Fruit fly (Drosophila melanogaster) whole organism, embryonic: ENCODE results near the gene Cyp303a1.
A peak's percentile ranks its signal among the peaks of the same experiment; 100 is the strongest.

Source experiments
- CG10321 ChIP-seq: fragments of 200-800 bp; sonication (Bioruptor generic); IDR thresholded peaks from 2 replicates; pipeline ENCODE4 v1.3.6; 2022; ENCODE audit warnings: missing biosample characterization, missing genetic modification characterization
- CG11504 ChIP-seq: fragments of 200-800 bp; sonication (Bioruptor generic); optimal IDR thresholded peaks from 3 replicates; lab custom pipeline; 2019; ENCODE audit warnings: missing biosample characterization, mild to moderate bottlenecking, missing genetic modification characterization, moderate library complexity
- CG12219 ChIP-seq: fragments of 200-800 bp; sonication (Bioruptor generic); optimal IDR thresholded peaks from 3 replicates; lab custom pipeline; 2018; ENCODE audit warnings: missing biosample characterization, mild to moderate bottlenecking, missing genetic modification characterization
- CG13123 ChIP-seq: fragments of 200-800 bp; sonication (Bioruptor generic); optimal IDR thresholded peaks from 2 replicates; lab custom pipeline; 2016; ENCODE audit warnings: missing biosample characterization, missing genetic modification characterization
- CG13894 ChIP-seq: fragments of 200-800 bp; sonication (Bioruptor generic); optimal IDR thresholded peaks from 3 replicates; lab custom pipeline; 2018; ENCODE audit warnings: missing biosample characterization, mild to moderate bottlenecking, missing genetic modification characterization, moderate library complexity
- CG15073 ChIP-seq: fragments of 200-800 bp; sonication (Bioruptor generic); optimal IDR thresholded peaks from 2 replicates; lab custom pipeline; 2016; ENCODE audit warnings: missing biosample characterization, missing genetic modification characterization
- CG1529 ChIP-seq: fragments of 200-800 bp; sonication (Bioruptor generic); optimal IDR thresholded peaks from 3 replicates; lab custom pipeline; 2018; ENCODE audit warnings: missing biosample characterization, missing genetic modification characterization
- CG15479 ChIP-seq: fragments of 200-800 bp; sonication (Bioruptor generic); optimal IDR thresholded peaks from 3 replicates; lab custom pipeline; 2019; ENCODE audit warnings: missing biosample characterization, mild to moderate bottlenecking, missing genetic modification characterization, moderate library complexity
- CG1602 ChIP-seq: fragments of 200-800 bp; sonication (Bioruptor generic); optimal IDR thresholded peaks from 3 replicates; lab custom pipeline; 2016; ENCODE audit warnings: missing biosample characterization, missing genetic modification characterization
- CG16779 ChIP-seq: fragments of 200-800 bp; sonication (Bioruptor generic); IDR thresholded peaks from 2 replicates; pipeline ENCODE4 v1.3.6; 2022; ENCODE audit warnings: missing biosample characterization, missing genetic modification characterization
- CG17385 ChIP-seq: fragments of 200-800 bp; sonication (Bioruptor generic); optimal IDR thresholded peaks from 3 replicates; lab custom pipeline; 2018; ENCODE audit warnings: missing biosample characterization, mild to moderate bottlenecking, missing genetic modification characterization
- CG18011 ChIP-seq: fragments of 200-800 bp; sonication (Bioruptor generic); optimal IDR thresholded peaks from 2 replicates; lab custom pipeline; 2017; ENCODE audit warnings: missing biosample characterization, missing genetic modification characterization, mild to moderate bottlenecking, moderate library complexity, missing genotype
- CG1832 ChIP-seq: fragments of 200-800 bp; sonication (Bioruptor generic); optimal IDR thresholded peaks from 2 replicates; lab custom pipeline; 2017; ENCODE audit warnings: missing biosample characterization, mild to moderate bottlenecking, missing genetic modification characterization, inconsistent platforms
- CG2199 ChIP-seq: fragments of 200-800 bp; sonication (Bioruptor generic); IDR thresholded peaks from 3 replicates; pipeline ENCODE4 v1.3.6; 2022; ENCODE audit warnings: missing biosample characterization, missing genetic modification characterization
- CG30020 ChIP-seq: fragments of 200-800 bp; optimal IDR thresholded peaks from 2 replicates; lab custom pipeline; 2019; ENCODE audit warnings: missing biosample characterization, mild to moderate bottlenecking, missing genetic modification characterization, moderate library complexity
- CG3838 ChIP-seq: fragments of 200-800 bp; sonication (Bioruptor generic); optimal IDR thresholded peaks from 3 replicates; lab custom pipeline; 2016; ENCODE audit warnings: missing biosample characterization, missing genetic modification characterization
- CG4282 ChIP-seq: fragments of 200-800 bp; sonication (Bioruptor generic); optimal IDR thresholded peaks from 2 replicates; lab custom pipeline; 2016; ENCODE audit warnings: missing biosample characterization, missing genetic modification characterization
- CG5953 ChIP-seq: fragments of 200-800 bp; sonication (Bioruptor generic); IDR thresholded peaks from 2 replicates; pipeline ENCODE4 v1.3.6; 2022; ENCODE audit warnings: missing biosample characterization, missing genetic modification characterization
- D ChIP-seq, 2 experiments: fragments of 200-800 bp in 1 of 2; fragments of >200 bp in 1 of 2; sonication (Bioruptor generic) in 1 of 2; optimal IDR thresholded peaks; 2 replicates in 1 of 2; 3 replicates in 1 of 2; lab custom pipeline; 2017; ENCODE audit warnings: mild to moderate bottlenecking in 1 of 2, missing biosample characterization in 1 of 2, missing genetic modification characterization in 1 of 2, missing genetic modification reagents in 1 of 2
- Dek ChIP-seq: fragments of 200-800 bp; sonication (Bioruptor generic); optimal IDR thresholded peaks from 3 replicates; lab custom pipeline; 2019; ENCODE audit warnings: missing biosample characterization, mild to moderate bottlenecking, missing genetic modification characterization, moderate library complexity
- Jarid2 ChIP-seq: fragments of 200-800 bp; sonication (Bioruptor generic); optimal IDR thresholded peaks from 3 replicates; lab custom pipeline; 2017; ENCODE audit warnings: mild to moderate bottlenecking, missing biosample characterization, missing genetic modification reagents, missing genetic modification characterization
- Max ChIP-seq: fragments of 200-800 bp; sonication (Bioruptor generic); optimal IDR thresholded peaks from 2 replicates; lab custom pipeline; 2016; ENCODE audit warnings: missing biosample characterization, mild to moderate bottlenecking, missing genetic modification characterization
- Ptx1 ChIP-seq: fragments of 200-800 bp; sonication (Bioruptor generic); IDR thresholded peaks from 2 replicates; pipeline ENCODE4 v1.3.6; 2022; ENCODE audit warnings: missing biosample characterization, missing genetic modification characterization
- Rfx ChIP-seq: fragments of 200-800 bp; sonication (Bioruptor generic); IDR thresholded peaks from 2 replicates; pipeline ENCODE4 v1.3.6; 2022; ENCODE audit warnings: missing biosample characterization, missing genetic modification characterization
- Sry-β ChIP-seq: fragments of 200-800 bp; sonication (Bioruptor generic); optimal IDR thresholded peaks from 2 replicates; lab custom pipeline; 2018; ENCODE audit warnings: missing biosample characterization, mild to moderate bottlenecking, missing genetic modification characterization, moderate library complexity
- al ChIP-seq: fragments of 200-800 bp; sonication (Bioruptor generic); IDR thresholded peaks from 2 replicates; pipeline ENCODE4 v1.3.6; 2022; ENCODE audit warnings: missing biosample characterization, missing genetic modification characterization
- chn ChIP-seq: fragments of 200-800 bp; sonication (Bioruptor generic); optimal IDR thresholded peaks from 2 replicates; lab custom pipeline; 2016; ENCODE audit warnings: missing biosample characterization, missing genetic modification characterization
- crol ChIP-seq: fragments of 200-800 bp; sonication (Bioruptor generic); IDR thresholded peaks from 2 replicates; pipeline ENCODE4 v1.3.6; 2022; ENCODE audit warnings: missing biosample characterization, missing genetic modification characterization
- dysf ChIP-seq: fragments of 200-800 bp; sonication (Bioruptor generic); IDR thresholded peaks from 3 replicates; pipeline ENCODE4 v1.3.6; 2022; ENCODE audit warnings: missing biosample characterization, missing genetic modification characterization
- ewg ChIP-seq: fragments of 200-800 bp; sonication (Bioruptor generic); optimal IDR thresholded peaks from 3 replicates; lab custom pipeline; 2017; ENCODE audit warnings: mild to moderate bottlenecking, missing biosample characterization, missing genetic modification reagents, missing genetic modification characterization
- eyg ChIP-seq: fragments of 200-800 bp; sonication (Bioruptor generic); optimal IDR thresholded peaks from 3 replicates; lab custom pipeline; 2016; ENCODE audit warnings: missing biosample characterization, missing genetic modification characterization
- hb ChIP-seq: fragments of 200-800 bp; sonication (Bioruptor generic); IDR thresholded peaks from 3 replicates; pipeline ENCODE4 v1.3.6; 2022; ENCODE audit warnings: missing biosample characterization, missing genetic modification characterization; ENCODE audit not compliant: partially characterized antibody
- jigr1 ChIP-seq: fragments of 200-800 bp; sonication (Bioruptor generic); IDR thresholded peaks from 3 replicates; pipeline ENCODE4 v1.3.6; 2022; ENCODE audit warnings: missing biosample characterization, missing genetic modification characterization
- kni ChIP-seq: fragments of 200-800 bp; sonication (Bioruptor generic); optimal IDR thresholded peaks from 3 replicates; lab custom pipeline; 2017; ENCODE audit warnings: mild to moderate bottlenecking, missing biosample characterization, missing genetic modification reagents, missing genetic modification characterization
- knrl ChIP-seq: fragments of 200-800 bp; sonication (Bioruptor generic); IDR thresholded peaks from 3 replicates; pipeline ENCODE4 v1.3.6; 2022; ENCODE audit warnings: missing biosample characterization, missing genetic modification characterization; ENCODE audit not compliant: partially characterized antibody
- nom ChIP-seq: fragments of 200-800 bp; sonication (Bioruptor generic); optimal IDR thresholded peaks from 2 replicates; lab custom pipeline; 2017; ENCODE audit warnings: missing biosample characterization, missing genetic modification characterization, mild to moderate bottlenecking, moderate library complexity, missing genetic modification reagents
- oc ChIP-seq: fragments of 200-800 bp; sonication (Bioruptor generic); optimal IDR thresholded peaks from 2 replicates; lab custom pipeline; 2018; ENCODE audit warnings: missing biosample characterization, mild to moderate bottlenecking, missing genetic modification characterization, moderate library complexity
- org-1 ChIP-seq: fragments of 200-800 bp; sonication (Bioruptor generic); optimal IDR thresholded peaks from 2 replicates; lab custom pipeline; 2017; ENCODE audit warnings: missing biosample characterization, missing genetic modification characterization
- repo ChIP-seq: fragments of 200-800 bp; sonication (Bioruptor generic); optimal IDR thresholded peaks from 2 replicates; lab custom pipeline; 2016; ENCODE audit warnings: missing biosample characterization, missing genetic modification characterization
- sens ChIP-seq: fragments of 200-800 bp; sonication (Bioruptor generic); peaks from one replicate; lab custom pipeline; 2016; ENCODE audit warnings: missing biosample characterization, missing genetic modification characterization
- stwl ChIP-seq: fragments of 200-800 bp; sonication (Bioruptor generic); optimal IDR thresholded peaks from 3 replicates; lab custom pipeline; 2018; ENCODE audit warnings: missing biosample characterization, mild to moderate bottlenecking, missing genetic modification characterization, moderate library complexity
- tup ChIP-seq: fragments of 200-800 bp; sonication (Bioruptor generic); optimal IDR thresholded peaks from 2 replicates; lab custom pipeline; 2016; ENCODE audit warnings: missing biosample characterization, mild to moderate bottlenecking, missing genetic modification characterization, moderate library complexity
- zfh2 ChIP-seq: fragments of 200-800 bp; sonication (Bioruptor generic); optimal IDR thresholded peaks from 2 replicates; lab custom pipeline; 2016; ENCODE audit warnings: missing biosample characterization, missing genetic modification characterization

Gene Cyp303a1

dm6 chr2L:16261576-16262217, 32.3 kb upstream of the Cyp303a1 start, which contains the start of the genes twe and CG4935 (continued):
- TF ChIP-seq CG1529 (GFP tag; lab: Kevin White, UChicago) (no peak), CG3838 (GFP tag; lab: Kevin White, UChicago) (no peak)
- TF ChIP-seq, all 482 proteins: peak for 31

dm6 chr2L:16263723-16264122, 30.3 kb upstream of the Cyp303a1 start:
- TF ChIP-seq Max (GFP tag; lab: Kevin White, UChicago): no peak
- no peak for TF ChIP-seq tup (GFP tag; lab: Kevin White, UChicago)
- 0 out of 3 replicates have a peak, but pooled peaks have one; percentile 72 for TF ChIP-seq CG2199 (GFP tag; lab: Robert Waterston, UW)
- no peak for TF ChIP-seq Dek (tag; lab: Kevin White, UChicago)
- TF ChIP-seq knrl (GFP tag; lab: Robert Waterston, UW): peak; percentile 14; the same call in 1 of the 3 replicates
- TF ChIP-seq crol (GFP tag; lab: Robert Waterston, UW): peak; percentile 57; the same call in 1 of the 2 replicates
- TF ChIP-seq CG5953: 0 out of 2 replicates have a peak, but pooled peaks have one; percentile 36
- TF ChIP-seq jigr1: no peak
- TF ChIP-seq CG18011 (GFP tag; lab: Kevin White, UChicago): peak; percentile 94
- TF ChIP-seq CG16779 (GFP tag; lab: Robert Waterston, UW): peak; percentile 32; the same call in 1 of the 2 replicates
- TF ChIP-seq D (optimal IDR thresholded peaks at IDR 0.05; lab: Kevin White, UChicago): peak; percentile 4
- no peak for TF ChIP-seq D (GFP tag; optimal IDR thresholded peaks at IDR 0.05; lab: Kevin White, UChicago)
- peak; percentile 15 for TF ChIP-seq CG1832
- TF ChIP-seq CG15073 (GFP tag; lab: Kevin White, UChicago): peak; percentile 86
- peak; percentile 36 for TF ChIP-seq stwl
- TF ChIP-seq CG15479: peak; percentile 11
- TF ChIP-seq ewg (GFP tag; lab: Kevin White, UChicago): peak; percentile 19

dm6 chr2L:16267159-16268065, 26.6 kb upstream of the Cyp303a1 start:
- TF ChIP-seq nom (GFP tag; lab: Kevin White, UChicago) (peak; percentile 27), sens (peak; percentile 75), al (GFP tag; lab: Robert Waterston, UW) (no peak)
- TF ChIP-seq, all 482 proteins: peak for 2

DNA sequence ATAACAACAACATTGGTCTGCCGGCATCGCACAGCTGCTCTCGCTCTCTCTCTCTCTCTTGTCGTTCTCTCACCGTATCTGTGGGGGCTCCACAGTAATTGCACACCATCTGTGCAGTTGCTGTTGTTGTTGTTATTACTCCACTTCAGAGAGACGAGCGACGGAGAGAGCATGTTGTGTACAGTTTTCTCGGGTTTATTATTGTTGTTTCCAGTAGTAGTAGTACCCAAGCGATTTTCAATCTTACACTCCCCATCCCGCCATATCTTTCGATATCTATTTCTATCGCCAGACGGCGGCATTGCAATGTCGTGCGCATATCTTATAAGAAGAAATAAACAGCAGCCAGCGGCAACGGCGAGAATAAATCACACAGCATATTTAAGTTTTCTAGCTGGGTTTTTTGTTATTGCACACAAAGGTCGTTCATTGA, 25.9 kb upstream of the Cyp303a1 start:
- TF ChIP-seq Rfx (GFP tag; lab: Robert Waterston, UW) (no peak), Ptx1 (GFP tag; lab: Robert Waterston, UW) (no peak), repo (GFP tag; lab: Kevin White, UChicago) (no peak), CG13894 (tag; lab: Kevin White, UChicago) (peak; percentile 91), CG13123 (GFP tag; lab: Kevin White, UChicago) (no peak), oc (tag; lab: Kevin White, UChicago) (no peak), CG12219 (GFP tag; lab: Kevin White, UChicago) (no peak), hb (GFP tag; lab: Robert Waterston, UW) (no peak), Sry-β (GFP tag; lab: Kevin White, UChicago) (peak; percentile 16), CG17385 (GFP tag; lab: Kevin White, UChicago) (peak; percentile 18), kni (GFP tag; lab: Kevin White, UChicago) (peak; percentile 12), Jarid2 (GFP tag; lab: Kevin White, UChicago) (no peak), CG4282 (GFP tag; lab: Kevin White, UChicago) (no peak), CG10321 (no peak), zfh2 (GFP tag; lab: Kevin White, UChicago) (no peak), org-1 (GFP tag; lab: Kevin White, UChicago) (no peak), CG1602 (GFP tag; lab: Kevin White, UChicago) (no peak), CG11504 (tag; lab: Kevin White, UChicago) (peak; percentile 42), CG30020 (no peak), chn (GFP tag; lab: Kevin White, UChicago) (no peak), dysf (GFP tag; lab: Robert Waterston, UW) (no peak), eyg (GFP tag; lab: Kevin White, UChicago) (no peak)
